Worm (Caenorhabditis elegans) whole organism, L4 larva: ENCODE measurements around the gene F56A11.5.

Source experiments
- F44E2.7 ChIP-seq: fragments of 200-800 bp; sonication (Bioruptor generic); IDR thresholded peaks from 2 replicates; pipeline ENCODE4 v2.1.2; 2022; ENCODE audit warnings: missing genetic modification characterization, missing compliant biosample characterization
- T26A8.4 ChIP-seq: fragments of 200-800 bp; sonication (Bioruptor generic); IDR thresholded peaks from 2 replicates; pipeline ENCODE4 v1.3.6; 2022; ENCODE audit warnings: missing genetic modification characterization, missing compliant biosample characterization
- aly-2 ChIP-seq: sonication (generic microtip); optimal IDR thresholded peaks from 2 replicates; lab custom pipeline; 2018; ENCODE audit warnings: missing biosample characterization, missing genetic modification characterization
- ceh-28 ChIP-seq: fragments of 150-350 bp; optimal IDR thresholded peaks from 2 replicates; lab custom pipeline; 2014; ENCODE audit warnings: missing biosample characterization, missing genetic modification reagents, missing genetic modification characterization
- ceh-32 ChIP-seq: sonication (generic microtip); optimal IDR thresholded peaks from 2 replicates; lab custom pipeline; 2016; ENCODE audit warnings: mild to moderate bottlenecking, missing genetic modification characterization, missing compliant biosample characterization; ENCODE audit not compliant: poor library complexity
- ceh-82 ChIP-seq: sonication (generic microtip); optimal IDR thresholded peaks from 2 replicates; lab custom pipeline; 2017; ENCODE audit warnings: missing biosample characterization, missing genetic modification characterization
- ctbp-1 ChIP-seq: fragments of 200-800 bp; sonication (Bioruptor generic); IDR thresholded peaks from 2 replicates; pipeline ENCODE4 v1.3.6; 2022; ENCODE audit warnings: missing genetic modification reagents, missing genetic modification characterization, missing compliant biosample characterization
- daf-12 ChIP-seq: fragments of 150-350 bp; optimal IDR thresholded peaks from 2 replicates; lab custom pipeline; 2014; ENCODE audit warnings: missing biosample characterization, missing genetic modification reagents, missing genetic modification characterization
- daf-19 ChIP-seq: fragments of 200-800 bp; sonication (Bioruptor generic); conservative IDR thresholded peaks from 2 replicates; pipeline ENCODE4 v1.3.6; 2022; ENCODE audit warnings: missing genetic modification characterization, missing compliant biosample characterization
- daf-8 ChIP-seq: fragments of 200-800 bp; sonication (Bioruptor generic); IDR thresholded peaks from 2 replicates; pipeline ENCODE4 v1.3.6; 2022; ENCODE audit warnings: missing genetic modification characterization, missing compliant biosample characterization
- dpl-1 ChIP-seq: fragments of 150-350 bp; optimal IDR thresholded peaks from 2 replicates; lab custom pipeline; 2014; ENCODE audit warnings: missing biosample characterization, missing genetic modification reagents, missing genetic modification characterization
- duxl-1 ChIP-seq: sonication (generic microtip); optimal IDR thresholded peaks from 2 replicates; lab custom pipeline; 2016; ENCODE audit warnings: mild to moderate bottlenecking, missing genetic modification characterization, moderate library complexity, missing compliant biosample characterization; ENCODE audit not compliant: poor library complexity
- fos-1 ChIP-seq: fragments of 150-350 bp; optimal IDR thresholded peaks from 2 replicates; lab custom pipeline; 2014; ENCODE audit warnings: missing biosample characterization, missing genetic modification characterization
- hlh-30 ChIP-seq: sonication (generic microtip); optimal IDR thresholded peaks from 2 replicates; lab custom pipeline; 2017; ENCODE audit warnings: antibody characterized with exemption, mild to moderate bottlenecking, missing genetic modification characterization, missing compliant biosample characterization; ENCODE audit not compliant: insufficient read depth
- hmg-1.1 ChIP-seq: fragments of 200-800 bp; sonication (Bioruptor generic); IDR thresholded peaks from 2 replicates; pipeline ENCODE4 v1.3.6; 2022; ENCODE audit warnings: missing genetic modification reagents, missing genetic modification characterization, missing compliant biosample characterization
- jun-1 ChIP-seq: fragments of 150-350 bp; optimal IDR thresholded peaks from 2 replicates; lab custom pipeline; 2014; ENCODE audit warnings: missing biosample characterization, missing genetic modification reagents, missing genetic modification characterization
- lin-13 ChIP-seq: fragments of 150-350 bp; optimal IDR thresholded peaks from 2 replicates; lab custom pipeline; 2014; ENCODE audit warnings: missing biosample characterization, missing genetic modification reagents, missing genetic modification characterization
- lin-29 ChIP-seq: fragments of 200-800 bp; sonication (Bioruptor generic); IDR thresholded peaks from 2 replicates; pipeline ENCODE4 v1.3.6; 2022; ENCODE audit warnings: missing genetic modification reagents, missing genetic modification characterization, missing compliant biosample characterization
- lin-39 ChIP-seq: fragments of 150-350 bp; optimal IDR thresholded peaks from 2 replicates; lab custom pipeline; 2014; ENCODE audit warnings: missing biosample characterization, missing genetic modification reagents, missing genetic modification characterization
- mdl-1 ChIP-seq, 2 experiments: fragments of 150-350 bp in 1 of 2; sonication (generic microtip) in 1 of 2; optimal IDR thresholded peaks; 2 replicates each; lab custom pipeline; 2014 to 2017; ENCODE audit warnings: missing biosample characterization in 2 of 2, missing genetic modification characterization in 2 of 2
- mxl-2 ChIP-seq: fragments of 200-800 bp; sonication (Bioruptor generic); conservative IDR thresholded peaks from 2 replicates; pipeline ENCODE4 v1.3.6; 2022; ENCODE audit warnings: missing genetic modification reagents, missing genetic modification characterization, missing compliant biosample characterization
- nhr-102 ChIP-seq: sonication (generic microtip); optimal IDR thresholded peaks from 2 replicates; lab custom pipeline; 2016; ENCODE audit warnings: mild to moderate bottlenecking, missing genetic modification characterization, moderate library complexity, missing compliant biosample characterization
- nhr-237 ChIP-seq: sonication (generic microtip); optimal IDR thresholded peaks from 2 replicates; lab custom pipeline; 2017; ENCODE audit warnings: missing biosample characterization, missing genetic modification characterization
- nhr-25 ChIP-seq: sonication (generic microtip); optimal IDR thresholded peaks from 2 replicates; lab custom pipeline; 2017; ENCODE audit warnings: missing genetic modification characterization, mild to moderate bottlenecking, missing compliant biosample characterization, antibody characterized with exemption, moderate library complexity, borderline replicate concordance; ENCODE audit not compliant: insufficient read depth
- nhr-28 ChIP-seq: fragments of 150-350 bp; optimal IDR thresholded peaks from 2 replicates; lab custom pipeline; 2014; ENCODE audit warnings: missing biosample characterization, missing genetic modification characterization
- nhr-42 ChIP-seq: fragments of 200-800 bp; sonication (Bioruptor generic); IDR thresholded peaks from 2 replicates; pipeline ENCODE4 v1.3.6; 2022; ENCODE audit warnings: missing genetic modification characterization, missing compliant biosample characterization
- pha-4 ChIP-seq, 2 experiments: fragments of 150-350 bp in 1 of 2; fragments of 200-800 bp in 1 of 2; sonication (Bioruptor generic) in 1 of 2; IDR thresholded peaks in 1 of 2; optimal IDR thresholded peaks in 1 of 2; 2 replicates each; pipeline versions ENCODE4 v1.3.6 to Lab custom; 2014 to 2022; ENCODE audit warnings: missing genetic modification characterization in 2 of 2, missing genetic modification reagents in 2 of 2, missing biosample characterization in 1 of 2, missing compliant biosample characterization in 1 of 2
- rbr-2 ChIP-seq: sonication (generic microtip); optimal IDR thresholded peaks from 2 replicates; lab custom pipeline; 2016; ENCODE audit warnings: missing genotype, missing genetic modification characterization, missing compliant biosample characterization
- sdz-12 ChIP-seq: fragments of 200-800 bp; sonication (Bioruptor generic); optimal IDR thresholded peaks from 2 replicates; lab custom pipeline; 2018; ENCODE audit warnings: mild to moderate bottlenecking, missing genetic modification characterization, missing compliant biosample characterization
- snpc-4 ChIP-seq: fragments of 150-350 bp; optimal IDR thresholded peaks from 2 replicates; lab custom pipeline; 2014; ENCODE audit warnings: missing biosample characterization, missing genetic modification characterization
- spr-1 ChIP-seq: sonication (generic microtip); optimal IDR thresholded peaks from 2 replicates; lab custom pipeline; 2016; ENCODE audit warnings: mild to moderate bottlenecking, missing genetic modification characterization, missing compliant biosample characterization
- tag-97 ChIP-seq: fragments of 200-800 bp; sonication (Bioruptor generic); IDR thresholded peaks from 2 replicates; pipeline ENCODE4 v1.3.6; 2022; ENCODE audit warnings: missing genetic modification characterization, missing compliant biosample characterization
- tra-1 ChIP-seq: fragments of 200-800 bp; sonication (Bioruptor generic); IDR thresholded peaks from 2 replicates; pipeline ENCODE4 v1.3.6; 2022; ENCODE audit warnings: missing genetic modification reagents, missing genetic modification characterization, missing compliant biosample characterization
- unc-130 ChIP-seq: sonication (generic microtip); optimal IDR thresholded peaks from 2 replicates; lab custom pipeline; 2016; ENCODE audit warnings: missing genetic modification reagents, missing genetic modification characterization, missing compliant biosample characterization
- vab-7 ChIP-seq: fragments of 200-800 bp; sonication (Bioruptor generic); IDR thresholded peaks from 2 replicates; pipeline ENCODE4 v1.3.6; 2022; ENCODE audit warnings: missing genetic modification reagents, missing genetic modification characterization, missing compliant biosample characterization
- zag-1 ChIP-seq: fragments of 150-350 bp; optimal IDR thresholded peaks from 2 replicates; lab custom pipeline; 2014; ENCODE audit warnings: missing biosample characterization, missing genetic modification characterization
- ztf-11 ChIP-seq: fragments of 150-350 bp; optimal IDR thresholded peaks from 2 replicates; lab custom pipeline; 2014; ENCODE audit warnings: missing biosample characterization, missing genetic modification characterization

The F56A11.5 gene

ce11 chrIV:545852-546251 is 24.8 kb downstream of the F56A11.5 start:
- TF ChIP-seq zag-1 (tag; lab: Kevin White, UChicago) = no peak
- TF ChIP-seq jun-1 = no peak
- no peak for TF ChIP-seq tra-1 (GFP tag; lab: Robert Waterston, UW)
- no peak for TF ChIP-seq daf-8 (GFP tag; lab: Robert Waterston, UW)
- TF ChIP-seq daf-19 (GFP tag; lab: Robert Waterston, UW) = no peak
- TF ChIP-seq lin-39 (tag; lab: Kevin White, UChicago) = no peak
- TF ChIP-seq nhr-42 (GFP tag; lab: Robert Waterston, UW) = no peak
- TF ChIP-seq nhr-237 = no peak
- TF ChIP-seq duxl-1 (tag; lab: Kevin White, UChicago) = no peak
- TF ChIP-seq fos-1 (tag; lab: Kevin White, UChicago) = no peak
- no peak for TF ChIP-seq mdl-1 (tag; optimal IDR thresholded peaks at IDR 0.05; lab: Kevin White, UChicago)
- TF ChIP-seq unc-130 (GFP tag; lab: Kevin White, UChicago) = no peak

- no peak for TF ChIP-seq F44E2.7 (GFP tag; lab: Robert Waterston, UW)
- no peak for TF ChIP-seq hlh-30 (tag; lab: Kevin White, UChicago)
- TF ChIP-seq sdz-12 (GFP tag; lab: Kevin White, UChicago) = no peak
- TF ChIP-seq mxl-2 (GFP tag; lab: Robert Waterston, UW) = no peak
- no peak for TF ChIP-seq tag-97
- no peak for TF ChIP-seq lin-29 (GFP tag; lab: Robert Waterston, UW)
- TF ChIP-seq pha-4 (GFP tag; IDR thresholded peaks at IDR 0.05; lab: Robert Waterston, UW) = no peak
- TF ChIP-seq pha-4 (tag; optimal IDR thresholded peaks at IDR 0.05; lab: Kevin White, UChicago) = no peak
- TF ChIP-seq spr-1 (tag; lab: Kevin White, UChicago) = no peak
- TF ChIP-seq rbr-2 (tag; lab: Kevin White, UChicago) = no peak
- TF ChIP-seq ceh-32 (tag; lab: Kevin White, UChicago) = no peak
Measured at ce11 chrIV:531835-532234, 38.8 kb downstream of the F56A11.5 start, which contains the start of gene glt-7. TSS of gene glt-7 (plus strand) at chrIV:532135.

DNA sequence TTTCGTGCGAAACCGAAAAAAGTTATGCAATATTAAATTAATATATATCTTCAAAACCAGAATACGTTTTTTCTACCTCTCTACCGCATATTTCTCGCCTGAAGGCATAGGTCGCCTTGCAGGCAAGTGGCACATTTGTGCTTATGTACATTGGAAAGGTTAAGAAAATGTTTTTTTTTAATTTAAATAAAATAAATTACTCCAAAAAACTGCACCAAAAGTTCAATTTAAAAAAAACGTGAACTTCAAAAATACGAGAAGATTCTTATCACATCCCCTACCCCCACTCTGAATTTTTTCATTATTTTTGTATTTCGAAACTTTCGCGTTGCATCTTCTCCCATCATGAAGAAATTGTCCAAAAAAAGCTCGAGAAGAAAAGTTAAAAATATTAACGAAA is 46.3 kb downstream of the F56A11.5 start, which contains the start of gene W03G1.2:
W03G1.2 (plus strand) TSS at position 301 of the 400 bp plus-strand sequence.
- TF ChIP-seq ceh-82 (tag; lab: Kevin White, UChicago) (no peak), daf-12 (tag; lab: Kevin White, UChicago) (no peak), ztf-11 (tag; lab: Kevin White, UChicago) (no peak), ctbp-1 (GFP tag; lab: Robert Waterston, UW) (no peak), T26A8.4 (no peak), daf-8 (GFP tag; lab: Robert Waterston, UW) (no peak), tag-97 (no peak), ceh-28 (tag; lab: Kevin White, UChicago) (no peak), hmg-1.1 (GFP tag; lab: Robert Waterston, UW) (no peak), lin-13 (GFP tag; lab: Kevin White, UChicago) (no peak), vab-7 (GFP tag; lab: Robert Waterston, UW) (no peak), dpl-1 (no peak), nhr-25 (tag; lab: Kevin White, UChicago) (no peak), nhr-28 (tag; lab: Kevin White, UChicago) (no peak), spr-1 (tag; lab: Kevin White, UChicago) (no peak), snpc-4 (no peak), aly-2 (no peak), nhr-102 (tag; lab: Kevin White, UChicago) (no peak)
